Fruit fly (Drosophila melanogaster): ENCODE measurements around the gene CG7443.

Gene CG7443

dm6 chr3R:8287697-8288096 is 36.4 kb upstream of the CG7443 start, which contains the start of gene Nazo:
TSS of gene Nazo (plus strand) at chr3R:8287876.
- TF ChIP-seq CG8301 (tag; optimal IDR thresholded peaks at IDR 0.05) (no peak), Pif1A (GFP tag; optimal IDR thresholded peaks at IDR 0.05) (no peak), CG13204 (GFP tag; optimal IDR thresholded peaks at IDR 0.05) (no peak), Snoo (tag; optimal IDR thresholded peaks at IDR 0.05) (no peak), CG32121 (GFP tag; IDR thresholded peaks at IDR 0.05) (no peak), fd96Ca (GFP tag; IDR thresholded peaks at IDR 0.05) (no peak), CG12605 (GFP tag; IDR thresholded peaks at IDR 0.05) (no peak), CG4496 (GFP tag; IDR thresholded peaks at IDR 0.05) (no peak), CG8159 (tag; optimal IDR thresholded peaks at IDR 0.05) (no peak), gl (tag; optimal IDR thresholded peaks at IDR 0.05) (no peak), CG9948 (tag; optimal IDR thresholded peaks at IDR 0.05) (no peak), D1 (tag; optimal IDR thresholded peaks at IDR 0.05) (no peak), CG34367 (tag; optimal IDR thresholded peaks at IDR 0.05) (no peak), CG17806 (tag; optimal IDR thresholded peaks at IDR 0.05) (no peak), CG10348 (GFP tag; IDR thresholded peaks at IDR 0.05) (no peak), EcR (GFP tag; optimal IDR thresholded peaks at IDR 0.05) (no peak), CG15710 (tag; optimal IDR thresholded peaks at IDR 0.05) (no peak), rn (GFP tag; IDR thresholded peaks at IDR 0.05) (no peak), Pif1B (GFP tag; optimal IDR thresholded peaks at IDR 0.05) (no peak), CG14655 (GFP tag; optimal IDR thresholded peaks at IDR 0.05) (no peak)

DNA sequence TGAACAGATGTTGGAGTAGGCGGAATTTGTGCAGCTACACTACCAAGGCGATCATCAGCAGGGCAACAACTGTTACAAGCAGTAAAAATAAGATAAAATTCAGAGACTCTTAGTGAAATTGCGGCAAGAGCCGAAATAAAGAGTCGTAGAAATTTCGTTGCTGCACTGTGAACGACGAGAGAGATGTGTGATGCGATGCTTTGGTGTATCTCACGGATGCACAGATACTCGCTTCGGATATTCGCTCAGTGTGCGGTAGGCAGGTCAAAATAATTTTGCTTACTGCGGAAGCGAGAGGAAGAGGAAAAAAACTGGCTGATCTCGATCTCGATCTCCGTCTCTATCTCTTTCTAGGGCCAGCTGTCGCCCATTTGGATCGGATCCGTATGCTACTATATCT is 35.3 kb upstream of the CG7443 start:
- TF ChIP-seq CG4496 (GFP tag; IDR thresholded peaks at IDR 0.05) = no peak
- TF ChIP-seq CG15710 (tag; optimal IDR thresholded peaks at IDR 0.05) = no peak
- TF ChIP-seq CG14655 (GFP tag; optimal IDR thresholded peaks at IDR 0.05) = no peak
- TF ChIP-seq CG8301 (tag; optimal IDR thresholded peaks at IDR 0.05) = no peak
- no peak for TF ChIP-seq EcR (GFP tag; optimal IDR thresholded peaks at IDR 0.05)
- TF ChIP-seq Pif1B (GFP tag; optimal IDR thresholded peaks at IDR 0.05) = no peak
- TF ChIP-seq D1 (tag; optimal IDR thresholded peaks at IDR 0.05) = no peak
- TF ChIP-seq CG12605 (GFP tag; IDR thresholded peaks at IDR 0.05) = no peak
- TF ChIP-seq CG10348 (GFP tag; IDR thresholded peaks at IDR 0.05) = no peak
- TF ChIP-seq gl (tag; optimal IDR thresholded peaks at IDR 0.05) = no peak
- no peak for TF ChIP-seq CG32121 (GFP tag; IDR thresholded peaks at IDR 0.05)
- TF ChIP-seq CG17806 (tag; optimal IDR thresholded peaks at IDR 0.05) = no peak
- no peak for TF ChIP-seq rn (GFP tag; IDR thresholded peaks at IDR 0.05)
- no peak for TF ChIP-seq CG9948 (tag; optimal IDR thresholded peaks at IDR 0.05)
- no peak for TF ChIP-seq CG34367 (tag; optimal IDR thresholded peaks at IDR 0.05)
- TF ChIP-seq Snoo (tag; optimal IDR thresholded peaks at IDR 0.05) = no peak
- no peak for TF ChIP-seq CG13204 (GFP tag; optimal IDR thresholded peaks at IDR 0.05)
- TF ChIP-seq CG8159 (tag; optimal IDR thresholded peaks at IDR 0.05) = no peak
- TF ChIP-seq fd96Ca (GFP tag; IDR thresholded peaks at IDR 0.05) = no peak
- no peak for TF ChIP-seq Ets98B (GFP tag; IDR thresholded peaks at IDR 0.05)

DNA sequence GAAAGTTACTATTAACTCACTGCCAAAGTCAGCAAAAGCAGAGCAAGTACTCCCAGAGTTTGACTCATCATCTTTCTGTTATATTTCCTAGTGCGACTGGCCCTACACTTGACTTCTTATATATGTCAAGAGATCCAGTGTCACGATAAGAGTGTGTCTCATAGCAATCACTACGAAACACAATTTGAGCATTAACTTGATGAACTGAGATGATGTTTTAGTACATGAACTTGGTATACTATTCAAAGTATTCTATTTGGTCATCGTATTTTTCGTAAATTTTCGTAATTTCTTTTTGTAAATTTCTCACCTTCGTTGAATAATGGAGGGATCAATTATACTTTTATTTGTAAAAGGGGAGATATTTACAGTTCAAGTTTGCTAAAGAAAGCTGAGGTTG is 33.6 kb upstream of the CG7443 start, which contains the start of gene CG11672:
TSS of gene CG11672 (minus strand) at position 101 of the 400 bp plus-strand sequence.
- TF ChIP-seq CG4496 (GFP tag; IDR thresholded peaks at IDR 0.05) = no peak
- no peak for TF ChIP-seq Pif1A (GFP tag; optimal IDR thresholded peaks at IDR 0.05)
- TF ChIP-seq CG32121 (GFP tag; IDR thresholded peaks at IDR 0.05) = no peak
- TF ChIP-seq Ets98B (GFP tag; IDR thresholded peaks at IDR 0.05) = no peak
- TF ChIP-seq CG15710 (tag; optimal IDR thresholded peaks at IDR 0.05) = no peak
- TF ChIP-seq Pif1B (GFP tag; optimal IDR thresholded peaks at IDR 0.05) = no peak
- TF ChIP-seq CG14655 (GFP tag; optimal IDR thresholded peaks at IDR 0.05) = no peak

DNA sequence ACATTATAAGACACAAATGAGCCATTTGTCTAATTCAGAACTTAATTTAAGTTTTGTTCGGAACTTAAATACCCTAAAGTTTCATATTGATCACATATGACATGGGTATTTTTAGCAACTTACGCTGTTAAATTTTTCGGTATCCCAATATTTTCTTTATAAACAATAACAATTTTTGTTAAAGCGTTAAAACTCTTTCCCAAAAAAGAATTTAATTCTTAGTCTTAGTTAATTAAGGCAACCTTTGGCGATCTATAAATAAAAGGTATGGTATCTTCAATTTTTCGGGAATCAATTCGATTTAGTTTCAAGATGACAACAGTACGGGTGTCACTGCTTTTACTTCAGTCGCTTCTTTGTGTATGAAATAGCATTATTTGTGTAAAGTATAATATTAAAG is 33.2 kb upstream of the CG7443 start, which contains the start of gene CG31464:
TSS of gene CG31464 (plus strand) at position 301 of the 400 bp plus-strand sequence.
- TF ChIP-seq CG34367 (tag; optimal IDR thresholded peaks at IDR 0.05) (no peak), CG12605 (GFP tag; IDR thresholded peaks at IDR 0.05) (no peak)

DNA sequence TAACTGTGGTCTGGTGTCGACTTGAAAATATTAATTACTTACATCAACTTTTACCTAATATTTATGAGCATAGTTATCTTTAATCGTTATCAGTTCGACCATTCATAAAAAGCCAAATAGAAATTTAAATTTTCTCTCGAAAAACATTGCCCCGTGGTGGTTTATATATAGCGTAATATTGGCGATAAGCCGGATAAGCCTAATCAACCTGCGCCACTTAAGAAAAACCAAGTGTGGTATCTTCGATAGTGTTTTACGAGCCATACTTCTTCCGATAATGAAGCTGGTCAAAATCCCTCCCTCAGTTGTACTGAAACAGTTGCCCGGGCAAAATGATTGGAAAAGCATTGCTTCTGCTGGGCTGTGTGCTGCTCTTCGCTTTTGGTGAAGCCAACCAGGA is 32.1 kb upstream of the CG7443 start, which contains the start of gene CG31463:
TSS of gene CG31463 (plus strand) at position 302 of the 400 bp plus-strand sequence.
- TF ChIP-seq gl (tag; optimal IDR thresholded peaks at IDR 0.05) = no peak
- no peak for TF ChIP-seq CG13204 (GFP tag; optimal IDR thresholded peaks at IDR 0.05)
- no peak for TF ChIP-seq rn (GFP tag; IDR thresholded peaks at IDR 0.05)
- no peak for TF ChIP-seq CG10348 (GFP tag; IDR thresholded peaks at IDR 0.05)
- no peak for TF ChIP-seq CG32121 (GFP tag; IDR thresholded peaks at IDR 0.05)
- TF ChIP-seq CG14655 (GFP tag; optimal IDR thresholded peaks at IDR 0.05) = no peak

DNA sequence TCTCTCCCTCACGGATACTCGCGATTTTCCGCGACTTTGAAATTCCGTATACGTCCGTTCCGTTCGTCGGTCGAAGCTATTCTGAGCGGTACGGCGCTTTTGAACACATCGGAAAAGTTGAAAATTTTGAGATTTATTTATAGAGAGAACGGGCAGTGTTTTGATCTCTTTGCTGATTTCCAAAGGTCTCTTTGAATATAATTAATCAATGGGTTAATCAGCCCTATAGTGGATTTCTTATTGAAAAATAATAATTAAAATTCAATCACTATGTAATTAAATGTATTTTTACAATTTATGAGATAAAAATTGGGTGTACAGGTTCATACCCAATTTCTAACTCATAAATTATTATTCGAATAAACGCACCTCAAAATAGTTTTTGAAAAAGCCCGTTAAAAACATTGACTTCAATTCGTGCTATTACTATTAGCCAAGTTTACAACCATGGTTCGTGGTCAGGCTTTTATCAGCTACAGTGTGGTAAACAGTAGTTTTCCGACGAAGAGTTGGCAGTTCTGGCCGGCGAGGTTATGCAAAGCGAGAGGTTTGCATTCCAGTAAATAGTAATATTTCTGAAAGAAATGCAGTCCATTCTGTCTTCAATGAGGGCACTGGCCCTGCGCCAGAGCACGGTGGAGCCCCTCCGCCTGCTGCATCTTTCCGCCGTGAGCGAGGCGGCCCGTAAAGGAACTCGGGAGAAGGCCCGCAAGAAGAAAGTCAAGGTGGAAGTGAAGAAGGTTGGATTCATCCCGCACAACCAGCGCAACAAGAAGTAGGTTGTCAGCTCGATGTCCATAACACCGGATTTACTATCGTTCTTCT is 23.0 kb upstream of the CG7443 start, which contains the start of the genes CG9626 and mRpL1:
TSS of gene CG9626 (minus strand) at position 51 of the 825 bp plus-strand sequence.
TSS of gene mRpL1 (plus strand) at position 513 of the 825 bp plus-strand sequence.
- TF ChIP-seq Pif1B (GFP tag; optimal IDR thresholded peaks at IDR 0.05) (no peak), CG4496 (GFP tag; IDR thresholded peaks at IDR 0.05) (peak; percentile 53; the same call in 2 of the 3 replicates)

Measured in whole organism, pupa.